Fruit fly (Drosophila melanogaster): Measurements from ENCODE around the gene Obp8a.

Obp8a gene

dm6 chrX:9255964-9256520, 41.4 kb downstream of the Obp8a start, which contains the start of gene ric8a (continued):
- TF ChIP-seq CG7987 (GFP tag; optimal IDR thresholded peaks at IDR 0.05) (no peak), nerfin-2 (GFP tag; IDR thresholded peaks at IDR 0.05; ENCODE audit: partially characterized antibody) (peak; percentile 52; the same call in 1 of the 2 replicates), CG9437 (GFP tag; optimal IDR thresholded peaks at IDR 0.05) (no peak), inv (GFP tag; IDR thresholded peaks at IDR 0.05; ENCODE audit: partially characterized antibody) (peak; percentile 76), vfl (GFP tag; optimal IDR thresholded peaks at IDR 0.05) (no peak), ato (GFP tag; IDR thresholded peaks at IDR 0.05; ENCODE audit: partially characterized antibody) (peak; percentile 68), ken (GFP tag; IDR thresholded peaks at IDR 0.05) (no peak), Vsx1 (GFP tag; optimal IDR thresholded peaks at IDR 0.05) (no peak), Doc3 (GFP tag; IDR thresholded peaks at IDR 0.05; ENCODE audit: partially characterized antibody) (peak; percentile 55), gcm2 (GFP tag; optimal IDR thresholded peaks at IDR 0.05) (no peak), CG3838 (GFP tag; optimal IDR thresholded peaks at IDR 0.05) (no peak), Hr78 (GFP tag; optimal IDR thresholded peaks at IDR 0.05) (no peak), Nf-YC (tag; optimal IDR thresholded peaks at IDR 0.05) (no peak), CG10462 (GFP tag; optimal IDR thresholded peaks at IDR 0.05) (no peak), NC2β (GFP tag; optimal IDR thresholded peaks at IDR 0.05) (no peak), Dek (tag; optimal IDR thresholded peaks at IDR 0.05) (peak; percentile 26), zfh1 (GFP tag; IDR thresholded peaks at IDR 0.05) (0 out of 3 replicates have a peak, but pooled peaks have one; percentile 21), CoRest (tag; optimal IDR thresholded peaks at IDR 0.05) (peak; percentile 36), nmo (GFP tag; optimal IDR thresholded peaks at IDR 0.05) (peak; percentile 40), Lhr (GFP tag; optimal IDR thresholded peaks at IDR 0.05) (no peak), sna (GFP tag; IDR thresholded peaks at IDR 0.05; ENCODE audit: partially characterized antibody) (peak; percentile 72; the same call in 1 of the 2 replicates), CG9932 (GFP tag; IDR thresholded peaks at IDR 0.05) (peak; percentile 59), hb (GFP tag; IDR thresholded peaks at IDR 0.05; ENCODE audit: partially characterized antibody) (peak; percentile 66), gfzf (GFP tag; optimal IDR thresholded peaks at IDR 0.05) (peak; percentile 58), Lim3 (GFP tag; IDR thresholded peaks at IDR 0.05) (no peak), CG4707 (GFP tag; optimal IDR thresholded peaks at IDR 0.05) (no peak), ham (GFP tag; IDR thresholded peaks at IDR 0.05) (no peak), Aef1 (GFP tag; IDR thresholded peaks at IDR 0.05) (0 out of 3 replicates have a peak, but pooled peaks have one; percentile 17), E2f2 (GFP tag; IDR thresholded peaks at IDR 0.05) (peak; percentile 36; the same call in 1 of the 2 replicates), HLH4C (GFP tag; IDR thresholded peaks at IDR 0.05; ENCODE audit: partially characterized antibody) (peak; percentile 76)

Measured in whole organism, embryonic.